Fruit fly (Drosophila melanogaster) whole organism, embryonic: ENCODE measurements around the gene CG1273.

Source experiments
- Aef1 ChIP-seq: fragments of 200-800 bp; sonication (Bioruptor generic); IDR thresholded peaks from 3 replicates; pipeline ENCODE4 v1.3.6; 2022; ENCODE audit warnings: missing biosample characterization, missing genetic modification characterization
- Awh ChIP-seq: fragments of 200-800 bp; sonication (Bioruptor generic); IDR thresholded peaks from 2 replicates; pipeline ENCODE4, ENCODE4 v1.3.6; 2022; ENCODE audit warnings: missing biosample characterization, missing genetic modification characterization
- CG10274 ChIP-seq: fragments of 200-800 bp; sonication (Bioruptor generic); optimal IDR thresholded peaks from 3 replicates; lab custom pipeline; 2017; ENCODE audit warnings: missing biosample characterization, mild to moderate bottlenecking, missing genetic modification characterization
- CG11696 ChIP-seq: fragments of 200-800 bp; sonication (Bioruptor generic); IDR thresholded peaks from 2 replicates; pipeline ENCODE4 v1.3.6; 2022; ENCODE audit warnings: missing biosample characterization, missing genetic modification characterization
- CG1233 ChIP-seq: fragments of 200-800 bp; sonication (Bioruptor generic); optimal IDR thresholded peaks from 4 replicates; lab custom pipeline; 2018; ENCODE audit warnings: missing biosample characterization, mild to moderate bottlenecking, missing genetic modification characterization
- CG13424 ChIP-seq: fragments of 200-800 bp; sonication (Bioruptor generic); optimal IDR thresholded peaks from 2 replicates; lab custom pipeline; 2019; ENCODE audit warnings: missing biosample characterization, mild to moderate bottlenecking, missing genetic modification characterization, moderate library complexity
- CG15269 ChIP-seq: fragments of 200-800 bp; sonication (Bioruptor generic); optimal IDR thresholded peaks from 2 replicates; lab custom pipeline; 2018; ENCODE audit warnings: missing biosample characterization, mild to moderate bottlenecking, missing genetic modification characterization, moderate library complexity
- CG15514 ChIP-seq: fragments of 200-800 bp; sonication (Bioruptor generic); optimal IDR thresholded peaks from 3 replicates; lab custom pipeline; 2017; ENCODE audit warnings: missing biosample characterization, missing genetic modification characterization, mild to moderate bottlenecking, moderate library complexity, missing genetic modification reagents
- CG15601 ChIP-seq: fragments of 200-800 bp; sonication (Bioruptor generic); optimal IDR thresholded peaks from 3 replicates; lab custom pipeline; 2019; ENCODE audit warnings: missing biosample characterization, mild to moderate bottlenecking, missing genetic modification characterization, moderate library complexity
- CG16815 ChIP-seq: fragments of 200-800 bp; sonication (Bioruptor generic); optimal IDR thresholded peaks from 3 replicates; lab custom pipeline; 2017; ENCODE audit warnings: missing biosample characterization, mild to moderate bottlenecking, missing genetic modification characterization
- CG17568 ChIP-seq: fragments of 200-800 bp; sonication (Bioruptor generic); optimal IDR thresholded peaks from 2 replicates; lab custom pipeline; 2018; ENCODE audit warnings: missing biosample characterization, mild to moderate bottlenecking, missing genetic modification characterization, moderate library complexity
- CG1792 ChIP-seq: fragments of 200-800 bp; sonication (Bioruptor generic); optimal IDR thresholded peaks from 2 replicates; lab custom pipeline; 2016; ENCODE audit warnings: missing biosample characterization, missing genetic modification characterization
- CG30020 ChIP-seq: fragments of 200-800 bp; optimal IDR thresholded peaks from 2 replicates; lab custom pipeline; 2019; ENCODE audit warnings: missing biosample characterization, mild to moderate bottlenecking, missing genetic modification characterization, moderate library complexity
- CG31388 ChIP-seq: fragments of 200-800 bp; sonication (Bioruptor generic); optimal IDR thresholded peaks from 2 replicates; lab custom pipeline; 2016; ENCODE audit warnings: missing biosample characterization, missing genetic modification characterization
- CG32772 ChIP-seq: fragments of 200-800 bp; sonication (Bioruptor generic); IDR thresholded peaks from 2 replicates; pipeline ENCODE4 v1.3.6; 2022; ENCODE audit warnings: missing biosample characterization, missing genetic modification characterization
- CG4424 ChIP-seq: fragments of 200-800 bp; sonication (Bioruptor generic); optimal IDR thresholded peaks from 3 replicates; lab custom pipeline; 2016; ENCODE audit warnings: missing biosample characterization, missing genetic modification characterization
- CG7357 ChIP-seq: fragments of 200-800 bp; sonication (Bioruptor generic); IDR thresholded peaks from 3 replicates; pipeline ENCODE4 v1.3.6; 2022; ENCODE audit warnings: missing biosample characterization, missing genetic modification characterization
- CG7963 ChIP-seq: fragments of 200-800 bp; sonication (Bioruptor generic); IDR thresholded peaks from 3 replicates; pipeline ENCODE4 v1.3.6; 2022; ENCODE audit warnings: missing biosample characterization, missing genetic modification characterization; ENCODE audit not compliant: partially characterized antibody
- CG8290 ChIP-seq, 3 experiments: fragments of 200-800 bp; sonication (Bioruptor generic); optimal IDR thresholded peaks; 2 replicates each; lab custom pipeline; 2016 to 2019; ENCODE audit warnings: missing biosample characterization in 3 of 3, missing genetic modification characterization in 3 of 3, mild to moderate bottlenecking in 2 of 3, moderate library complexity in 1 of 3
- CG8388 ChIP-seq: fragments of 200-800 bp; sonication (Bioruptor generic); optimal IDR thresholded peaks from 2 replicates; lab custom pipeline; 2019; ENCODE audit warnings: missing biosample characterization, mild to moderate bottlenecking, missing genetic modification characterization, moderate library complexity
- CG9876 ChIP-seq: fragments of 200-800 bp; sonication (Bioruptor generic); optimal IDR thresholded peaks from 2 replicates; lab custom pipeline; 2016; ENCODE audit warnings: missing biosample characterization, missing genetic modification characterization
- CrebB ChIP-seq: fragments of 200-800 bp; sonication (Bioruptor generic); optimal IDR thresholded peaks from 3 replicates; lab custom pipeline; 2018; ENCODE audit warnings: missing biosample characterization, mild to moderate bottlenecking, missing genetic modification characterization
- Doc2 ChIP-seq: fragments of 200-800 bp; sonication (Bioruptor generic); IDR thresholded peaks from 2 replicates; pipeline ENCODE4 v1.3.6; 2022; ENCODE audit warnings: missing biosample characterization, missing genetic modification characterization
- Drgx ChIP-seq: fragments of 200-800 bp; sonication (Bioruptor generic); IDR thresholded peaks from 2 replicates; pipeline ENCODE4 v1.3.6; 2022; ENCODE audit warnings: missing biosample characterization, missing genetic modification characterization
- HLH4C ChIP-seq: fragments of 200-800 bp; sonication (Bioruptor generic); IDR thresholded peaks from 3 replicates; pipeline ENCODE4 v1.3.6; 2022; ENCODE audit warnings: missing biosample characterization, missing genetic modification characterization; ENCODE audit not compliant: partially characterized antibody
- Kr ChIP-seq: fragments of 200-800 bp; sonication (Bioruptor generic); optimal IDR thresholded peaks from 2 replicates; lab custom pipeline; 2017; ENCODE audit warnings: missing biosample characterization, mild to moderate bottlenecking, missing genetic modification characterization
- Nf-YB ChIP-seq: fragments of 200-800 bp; sonication (Bioruptor generic); optimal IDR thresholded peaks from 3 replicates; lab custom pipeline; 2019; ENCODE audit warnings: missing biosample characterization, mild to moderate bottlenecking, missing genetic modification characterization, moderate library complexity
- Sox102F ChIP-seq: fragments of 200-800 bp; sonication (Bioruptor generic); optimal IDR thresholded peaks from 2 replicates; lab custom pipeline; 2018; ENCODE audit warnings: missing biosample characterization, mild to moderate bottlenecking, missing genetic modification characterization, moderate library complexity
- btn ChIP-seq: fragments of 200-800 bp; sonication (Bioruptor generic); optimal IDR thresholded peaks from 2 replicates; lab custom pipeline; 2016; ENCODE audit warnings: missing biosample characterization, missing genetic modification characterization
- caup ChIP-seq: fragments of 200-800 bp; sonication (Bioruptor generic); optimal IDR thresholded peaks from 3 replicates; lab custom pipeline; 2017; ENCODE audit warnings: missing biosample characterization, mild to moderate bottlenecking, missing genetic modification characterization, moderate library complexity; ENCODE audit not compliant: severe bottlenecking
- corto ChIP-seq: fragments of 200-800 bp; sonication (Bioruptor generic); optimal IDR thresholded peaks from 2 replicates; lab custom pipeline; 2016; ENCODE audit warnings: missing biosample characterization, mild to moderate bottlenecking, missing genetic modification characterization, moderate library complexity
- dimm ChIP-seq: fragments of 200-800 bp; sonication (Bioruptor generic); IDR thresholded peaks from 2 replicates; pipeline ENCODE4 v1.3.6; 2022; ENCODE audit warnings: missing biosample characterization, missing genetic modification characterization
- gro ChIP-seq: fragments of 200-800 bp; sonication (Bioruptor generic); optimal IDR thresholded peaks from 2 replicates; lab custom pipeline; 2016; ENCODE audit warnings: missing biosample characterization, missing genetic modification characterization
- ind ChIP-seq: fragments of 200-800 bp; sonication (Bioruptor generic); optimal IDR thresholded peaks from 3 replicates; lab custom pipeline; 2016; ENCODE audit warnings: missing biosample characterization, missing genetic modification characterization
- insv ChIP-seq, 2 experiments: fragments of 200-800 bp; sonication (Bioruptor generic); optimal IDR thresholded peaks; 3 replicates each; lab custom pipeline; 2016 to 2018; ENCODE audit warnings: missing biosample characterization in 2 of 2, missing genetic modification characterization in 2 of 2
- jing ChIP-seq: fragments of 200-800 bp; sonication (Bioruptor generic); optimal IDR thresholded peaks from 2 replicates; lab custom pipeline; 2018; ENCODE audit warnings: missing biosample characterization, mild to moderate bottlenecking, missing genetic modification characterization
- klu ChIP-seq: fragments of 200-800 bp; sonication (Bioruptor generic); IDR thresholded peaks from 2 replicates; pipeline ENCODE4 v1.3.6; 2022; ENCODE audit warnings: missing biosample characterization, missing genetic modification characterization
- lilli ChIP-seq: fragments of 200-800 bp; sonication (Bioruptor generic); optimal IDR thresholded peaks from 3 replicates; lab custom pipeline; 2016; ENCODE audit warnings: missing biosample characterization, missing genetic modification characterization
- mld ChIP-seq: fragments of 200-800 bp; sonication (Bioruptor generic); IDR thresholded peaks from 3 replicates; pipeline ENCODE4 v1.3.6; 2022; ENCODE audit warnings: missing biosample characterization, missing genetic modification characterization; ENCODE audit not compliant: partially characterized antibody
- peb ChIP-seq: fragments of 200-800 bp; sonication (Bioruptor generic); IDR thresholded peaks from 2 replicates; pipeline ENCODE4 v1.3.6; 2022; ENCODE audit warnings: missing biosample characterization, missing genetic modification characterization
- sd ChIP-seq: fragments of 200-800 bp; sonication (Bioruptor generic); optimal IDR thresholded peaks from 3 replicates; lab custom pipeline; 2018; ENCODE audit warnings: missing biosample characterization, mild to moderate bottlenecking, missing genetic modification characterization, moderate library complexity
- sens ChIP-seq: fragments of 200-800 bp; sonication (Bioruptor generic); peaks from one replicate; lab custom pipeline; 2016; ENCODE audit warnings: missing biosample characterization, missing genetic modification characterization
- sima ChIP-seq: fragments of 200-800 bp; sonication (Bioruptor generic); optimal IDR thresholded peaks from 2 replicates; lab custom pipeline; 2016; ENCODE audit warnings: missing biosample characterization, missing genetic modification characterization
- slbo ChIP-seq: fragments of 200-800 bp; sonication (Bioruptor generic); IDR thresholded peaks from 2 replicates; pipeline ENCODE4 v1.3.6; 2022; ENCODE audit warnings: missing biosample characterization, missing genetic modification characterization
- ssp ChIP-seq: fragments of 200-800 bp; sonication (Bioruptor generic); IDR thresholded peaks from 2 replicates; pipeline ENCODE4 v1.3.6; 2022; ENCODE audit warnings: missing biosample characterization, missing genetic modification characterization
- trem ChIP-seq: fragments of 200-800 bp; optimal IDR thresholded peaks from 3 replicates; lab custom pipeline; 2019; ENCODE audit warnings: missing biosample characterization, mild to moderate bottlenecking, missing genetic modification characterization, moderate library complexity
- twi ChIP-seq: fragments of 200-800 bp; optimal IDR thresholded peaks from 2 replicates; lab custom pipeline; 2019; ENCODE audit warnings: missing biosample characterization, mild to moderate bottlenecking, missing genetic modification characterization, moderate library complexity
- usp ChIP-seq: fragments of >200 bp; optimal IDR thresholded peaks from 2 replicates; lab custom pipeline; 2017; ENCODE audit warnings: missing biosample characterization, missing genetic modification characterization
- vvl ChIP-seq: fragments of 200-800 bp; sonication (Bioruptor generic); IDR thresholded peaks from 2 replicates; pipeline ENCODE4 v1.3.6; 2022; ENCODE audit warnings: missing biosample characterization, missing genetic modification characterization
- zen2 ChIP-seq: fragments of 200-800 bp; sonication (Bioruptor generic); IDR thresholded peaks from 3 replicates; pipeline ENCODE4 v1.3.6; 2022; ENCODE audit warnings: missing biosample characterization, missing genetic modification characterization; ENCODE audit not compliant: partially characterized antibody

The CG1273 gene

DNA sequence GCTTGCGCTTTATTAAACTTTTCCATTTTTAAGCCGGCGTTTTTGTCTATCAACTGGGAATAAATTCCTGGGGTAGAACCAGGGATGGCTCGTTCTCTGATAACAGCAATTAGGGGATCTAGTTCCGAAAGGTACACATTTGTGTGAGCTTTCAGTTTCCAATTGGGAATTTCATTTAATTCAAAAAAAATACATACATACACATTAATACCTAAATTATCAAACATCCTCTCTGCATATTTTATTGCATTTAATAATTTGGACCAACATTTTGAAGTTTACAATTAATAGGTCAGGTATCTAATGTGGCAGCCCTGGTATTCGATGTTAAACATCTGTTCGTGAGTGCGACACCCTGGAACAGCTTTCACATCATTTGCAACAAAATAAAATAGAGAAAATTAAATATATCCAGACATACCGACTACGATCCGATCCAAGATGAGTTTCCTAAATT lies 4.4 kb upstream of the CG1273 start, which contains the start of the genes CG15011 and CG1309 (continued):
- TF ChIP-seq corto (GFP tag; lab: Kevin White, UChicago) (no peak), CG8388 (peak; percentile 84), CG17568 (GFP tag; lab: Kevin White, UChicago) (no peak), CG1792 (GFP tag; lab: Kevin White, UChicago) (peak; percentile 73), sd (tag; lab: Kevin White, UChicago) (peak; percentile 99), CG7963 (GFP tag; lab: Robert Waterston, UW) (no peak), CG1233 (GFP tag; lab: Kevin White, UChicago) (peak; percentile 71), lilli (GFP tag; lab: Kevin White, UChicago) (peak; percentile 94), Aef1 (peak; percentile 77), CG8290 (GFP tag; optimal IDR thresholded peaks at IDR 0.05; lab: Kevin White, UChicago) (peak; percentile 73), CG8290 (tag; optimal IDR thresholded peaks at IDR 0.05; lab: Kevin White, UChicago) (peak; percentile 41 to 78), gro (GFP tag; lab: Kevin White, UChicago) (peak; percentile 88), usp (no peak), btn (peak; percentile 59), CG15269 (tag; lab: Kevin White, UChicago) (peak; percentile 84), klu (GFP tag; lab: Robert Waterston, UW) (peak; percentile 69; the same call in 1 of the 2 replicates), twi (tag; lab: Kevin White, UChicago) (peak; percentile 83), zen2 (GFP tag; lab: Robert Waterston, UW) (no peak), dimm (no peak), CG15514 (GFP tag; lab: Kevin White, UChicago) (peak; percentile 100), CrebB (tag; lab: Kevin White, UChicago) (peak; percentile 65), CG15601 (tag; lab: Kevin White, UChicago) (peak; percentile 80), Doc2 (GFP tag; lab: Robert Waterston, UW) (no peak), trem (tag; lab: Kevin White, UChicago) (peak; percentile 93), sima (GFP tag; lab: Kevin White, UChicago) (peak; percentile 37), CG16815 (peak; percentile 60), Drgx (GFP tag; lab: Robert Waterston, UW) (peak; percentile 75), CG4424 (peak; percentile 86), CG7357 (GFP tag; lab: Robert Waterston, UW) (peak; percentile 55; the same call in 2 of the 3 replicates), CG10274 (GFP tag; lab: Kevin White, UChicago) (peak; percentile 48), Awh (GFP tag; lab: Robert Waterston, UW) (peak; percentile 47; the same call in 1 of the 2 replicates), Nf-YB (GFP tag; lab: Kevin White, UChicago) (peak; percentile 66), caup (GFP tag; lab: Kevin White, UChicago) (peak; percentile 68), sens (GFP tag; lab: Kevin White, UChicago) (peak; percentile 98), vvl (peak; percentile 84), slbo (GFP tag; lab: Robert Waterston, UW) (peak; percentile 90), Sox102F (GFP tag; lab: Kevin White, UChicago) (peak; percentile 81), peb (GFP tag; lab: Robert Waterston, UW) (peak; percentile 63), CG30020 (tag; lab: Kevin White, UChicago) (peak; percentile 79), jing (GFP tag; lab: Kevin White, UChicago) (no peak), mld (no peak), CG31388 (GFP tag; lab: Kevin White, UChicago) (peak; percentile 51), insv (GFP tag; optimal IDR thresholded peaks at IDR 0.05; lab: Kevin White, UChicago) (peak; percentile 21 to 84), CG32772 (GFP tag; lab: Robert Waterston, UW) (peak; percentile 81), ind (GFP tag; lab: Kevin White, UChicago) (peak; percentile 90), ssp (GFP tag; lab: Robert Waterston, UW) (peak; percentile 66), CG11696 (GFP tag; lab: Robert Waterston, UW) (no peak), CG9876 (peak; percentile 76), HLH4C (no peak), CG13424 (tag; lab: Kevin White, UChicago) (peak; percentile 90), Kr (no peak)
